Worm (Caenorhabditis elegans): ENCODE data around the gene wdfy-3.
A peak's percentile ranks its signal among the peaks of the same experiment; 100 is the strongest.

DNA sequence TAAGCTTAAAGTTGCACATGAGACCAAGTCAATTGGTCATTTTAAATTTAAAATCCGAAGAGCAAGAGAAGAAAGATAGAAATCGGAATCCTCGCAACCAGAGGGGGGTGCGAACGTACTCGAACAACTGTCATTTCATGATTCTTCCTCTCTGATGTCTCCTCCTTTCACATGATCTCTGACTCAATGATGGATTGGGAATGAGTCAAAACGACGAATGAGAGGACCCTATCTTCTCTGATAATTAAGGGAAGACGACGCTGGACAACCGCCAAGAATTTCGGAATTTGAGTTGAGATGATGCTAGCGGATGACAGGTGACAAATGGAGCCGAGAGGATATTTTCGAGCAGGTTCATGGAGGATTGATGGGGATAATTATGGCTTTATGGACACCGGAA lies 15.9 kb upstream of the wdfy-3 start:
- TF ChIP-seq ceh-82 (tag; optimal IDR thresholded peaks at IDR 0.05) = no peak
- TF ChIP-seq lsy-2 (tag; optimal IDR thresholded peaks at IDR 0.05) = peak in 1 of 2 experiments; percentile 42
- no peak for TF ChIP-seq nhr-77 (tag; optimal IDR thresholded peaks at IDR 0.05)
- no peak for TF ChIP-seq unc-62 (GFP tag; optimal IDR thresholded peaks at IDR 0.05)
- no peak for TF ChIP-seq snpc-4 (tag; optimal IDR thresholded peaks at IDR 0.05)
- no peak for TF ChIP-seq alr-1 (tag; optimal IDR thresholded peaks at IDR 0.05)
- no peak for TF ChIP-seq nhr-23 (tag; optimal IDR thresholded peaks at IDR 0.05)
- TF ChIP-seq F13H6.1 (tag; optimal IDR thresholded peaks at IDR 0.05) = peak; percentile 88
- no peak for TF ChIP-seq nhr-11 (tag; optimal IDR thresholded peaks at IDR 0.05)
- no peak for TF ChIP-seq ama-1 (optimal IDR thresholded peaks at IDR 0.05)
- no peak for TF ChIP-seq blmp-1 (tag; optimal IDR thresholded peaks at IDR 0.05; ENCODE audit: insufficient read depth)
